Worm (Caenorhabditis elegans) whole organism, L2 larva: Measurements from ENCODE around the gene T26C5.5.

Experiments used
- F13H6.1 ChIP-seq: sonication (generic microtip); optimal IDR thresholded peaks from 2 replicates; lab custom pipeline; 2016; ENCODE audit warnings: missing genetic modification characterization, missing compliant biosample characterization
- R02D3.7 ChIP-seq: fragments of 150-350 bp; optimal IDR thresholded peaks from 2 replicates; lab custom pipeline; 2014; ENCODE audit warnings: missing biosample characterization, missing genetic modification characterization
- aly-2 ChIP-seq: fragments of 150-350 bp; optimal IDR thresholded peaks from 2 replicates; lab custom pipeline; 2014; ENCODE audit warnings: missing biosample characterization, missing genetic modification characterization
- ama-1 ChIP-seq: fragments of 150-350 bp; optimal IDR thresholded peaks from 2 replicates; lab custom pipeline; 2018; ENCODE audit warnings: inconsistent platforms
- egl-27 ChIP-seq: sonication (generic microtip); optimal IDR thresholded peaks from 3 replicates; lab custom pipeline; 2017; ENCODE audit warnings: missing biosample characterization, missing genetic modification reagents, missing genetic modification characterization
- mab-5 ChIP-seq: fragments of 150-350 bp; optimal IDR thresholded peaks from 2 replicates; lab custom pipeline; 2014; ENCODE audit warnings: missing biosample characterization, missing genetic modification characterization
- nhr-129 ChIP-seq: fragments of 150-350 bp; optimal IDR thresholded peaks from 2 replicates; lab custom pipeline; 2014; ENCODE audit warnings: missing biosample characterization, missing genetic modification characterization
- nhr-25 ChIP-seq: fragments of 150-350 bp; sonication (generic microtip); optimal IDR thresholded peaks from 3 replicates; lab custom pipeline; 2014; ENCODE audit warnings: missing biosample characterization, missing genetic modification characterization
- nhr-77 ChIP-seq: fragments of 150-350 bp; optimal IDR thresholded peaks from 2 replicates; lab custom pipeline; 2014; ENCODE audit warnings: missing biosample characterization, missing genetic modification characterization
- peb-1 ChIP-seq: fragments of 150-350 bp; optimal IDR thresholded peaks from 2 replicates; lab custom pipeline; 2014; ENCODE audit warnings: missing biosample characterization, missing genetic modification characterization
- snpc-4 ChIP-seq: fragments of 150-350 bp; optimal IDR thresholded peaks from 2 replicates; lab custom pipeline; 2014; ENCODE audit warnings: missing biosample characterization, missing genetic modification characterization
- unc-39 ChIP-seq: fragments of 150-350 bp; optimal IDR thresholded peaks from 2 replicates; lab custom pipeline; 2014; ENCODE audit warnings: missing biosample characterization, missing genetic modification characterization
- ztf-1 ChIP-seq: fragments of 200-800 bp; sonication (Bioruptor generic); conservative IDR thresholded peaks from 2 replicates; pipeline ENCODE4 v1.3.6; 2022; ENCODE audit warnings: missing genetic modification characterization, missing compliant biosample characterization

ce11 chrII:9275173-9275572, 28.6 kb upstream of the T26C5.5 start:
- TF ChIP-seq unc-39 (tag; lab: Kevin White, UChicago) (no peak), ztf-1 (GFP tag; lab: Robert Waterston, UW) (no peak), mab-5 (no peak), R02D3.7 (tag; lab: Kevin White, UChicago) (no peak), peb-1 (tag; lab: Kevin White, UChicago) (no peak), aly-2 (tag; lab: Kevin White, UChicago) (no peak), nhr-77 (tag; lab: Kevin White, UChicago) (no peak), nhr-129 (tag; lab: Kevin White, UChicago) (no peak), egl-27 (tag; lab: Kevin White, UChicago) (no peak), ama-1 (lab: Kevin White, UChicago) (no peak), F13H6.1 (no peak), nhr-25 (tag; lab: Kevin White, UChicago) (no peak), snpc-4 (tag; lab: Kevin White, UChicago) (no peak)
